Worm (Caenorhabditis elegans) whole organism, L1 larva: Measurements from ENCODE around the gene T04C12.11.

Experiments used
- jun-1 ChIP-seq: fragments of 150-350 bp; optimal IDR thresholded peaks from 2 replicates; lab custom pipeline; 2014; ENCODE audit warnings: missing biosample characterization, missing genetic modification reagents, missing genetic modification characterization
- nhr-12 ChIP-seq: sonication (generic microtip); optimal IDR thresholded peaks from 2 replicates; lab custom pipeline; 2017; ENCODE audit warnings: missing biosample characterization, missing genetic modification characterization
- swsn-7 ChIP-seq: sonication (generic microtip); optimal IDR thresholded peaks from 2 replicates; lab custom pipeline; 2016; ENCODE audit warnings: missing genetic modification characterization, missing compliant biosample characterization

ce11 chrV:11087519-11087998 is 27.5 kb upstream of the T04C12.11 start, which contains the start of gene Y42A5A.1:
- TF ChIP-seq jun-1 (no peak), nhr-12 (tag; lab: Kevin White, UChicago) (no peak), swsn-7 (tag; lab: Kevin White, UChicago) (no peak)
